Worm (Caenorhabditis elegans): ENCODE data around the gene ifa-4.

Gene ifa-4

DNA sequence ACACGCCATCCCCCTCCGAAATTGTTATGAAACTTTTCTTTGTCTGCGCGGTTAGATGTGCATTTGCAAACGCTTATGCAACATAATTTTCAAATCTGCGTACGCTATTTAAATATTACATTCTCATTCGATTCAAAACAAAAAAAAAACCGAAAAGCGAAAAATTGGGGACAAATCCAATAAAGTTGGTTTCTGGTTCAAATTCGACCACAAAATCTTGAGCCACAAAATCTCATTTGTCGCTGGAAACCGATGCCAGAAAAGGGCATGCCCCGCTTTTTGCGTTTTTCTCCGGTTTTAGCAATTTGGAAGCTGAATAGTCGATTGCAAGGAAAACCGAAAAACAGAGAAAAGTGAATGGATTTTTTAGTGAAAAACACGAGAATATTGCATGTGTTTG, 16.2 kb upstream of the ifa-4 start:
- TF ChIP-seq ztf-1 (GFP tag; conservative IDR thresholded peaks at IDR 0.05), result no peak
- no peak for TF ChIP-seq dmd-4 (tag; optimal IDR thresholded peaks at IDR 0.05)
- no peak for TF ChIP-seq gmeb-1 (tag; optimal IDR thresholded peaks at IDR 0.05)
- TF ChIP-seq sma-3 (GFP tag; optimal IDR thresholded peaks at IDR 0.05), result no peak

- TF ChIP-seq ceh-82 (tag; optimal IDR thresholded peaks at IDR 0.05) (no peak), nhr-6 (tag; optimal IDR thresholded peaks at IDR 0.05) (no peak), lin-39 (tag; optimal IDR thresholded peaks at IDR 0.05) (no peak), zag-1 (tag; optimal IDR thresholded peaks at IDR 0.05) (no peak), sma-3 (GFP tag; optimal IDR thresholded peaks at IDR 0.05) (no peak), mdl-1 (tag; optimal IDR thresholded peaks at IDR 0.05) (no peak), Y55F3AM.14 (GFP tag; optimal IDR thresholded peaks at IDR 0.05) (no peak), skn-1 (tag; optimal IDR thresholded peaks at IDR 0.05) (no peak), nhr-25 (tag; optimal IDR thresholded peaks at IDR 0.05) (no peak), alr-1 (tag; optimal IDR thresholded peaks at IDR 0.05) (no peak), nhr-237 (tag; optimal IDR thresholded peaks at IDR 0.05) (no peak), blmp-1 (tag; optimal IDR thresholded peaks at IDR 0.05; ENCODE audit: insufficient read depth) (no peak), unc-62 (GFP tag; optimal IDR thresholded peaks at IDR 0.05) (no peak), ama-1 (optimal IDR thresholded peaks at IDR 0.05) (no peak), R02D3.7 (tag; optimal IDR thresholded peaks at IDR 0.05) (no peak), sma-9 (GFP tag; optimal IDR thresholded peaks at IDR 0.05) (no peak), sma-9 (tag; optimal IDR thresholded peaks at IDR 0.05) (no peak), ceh-16 (tag; optimal IDR thresholded peaks at IDR 0.05) (no peak)
Measured at ce11 chrX:4929657-4930056, 13.9 kb upstream of the ifa-4 start, which contains the start of gene mct-4. Gene mct-4, minus strand, starts transcription at chrX:4929757.

ce11 chrX:4928118-4928517, 12.3 kb upstream of the ifa-4 start:
- TF ChIP-seq mab-5 (tag; optimal IDR thresholded peaks at IDR 0.05) (no peak), nhr-25 (tag; optimal IDR thresholded peaks at IDR 0.05) (no peak), Y55F3AM.14 (GFP tag; optimal IDR thresholded peaks at IDR 0.05) (no peak), sma-3 (GFP tag; optimal IDR thresholded peaks at IDR 0.05) (no peak), skn-1 (tag; optimal IDR thresholded peaks at IDR 0.05) (no peak), unc-39 (tag; optimal IDR thresholded peaks at IDR 0.05) (no peak), mdl-1 (tag; optimal IDR thresholded peaks at IDR 0.05) (no peak)

- TF ChIP-seq ceh-16 (tag; optimal IDR thresholded peaks at IDR 0.05), result no peak
- TF ChIP-seq skn-1 (tag; optimal IDR thresholded peaks at IDR 0.05), result no peak
- TF ChIP-seq nhr-10 (tag; optimal IDR thresholded peaks at IDR 0.05), result no peak
- no peak for TF ChIP-seq nhr-11 (tag; optimal IDR thresholded peaks at IDR 0.05)
Measured at ce11 chrX:4920942-4921540, 5.3 kb upstream of the ifa-4 start, which contains the start of gene K05B2.4. Gene K05B2.4, minus strand, starts transcription at chrX:4920992.

DNA sequence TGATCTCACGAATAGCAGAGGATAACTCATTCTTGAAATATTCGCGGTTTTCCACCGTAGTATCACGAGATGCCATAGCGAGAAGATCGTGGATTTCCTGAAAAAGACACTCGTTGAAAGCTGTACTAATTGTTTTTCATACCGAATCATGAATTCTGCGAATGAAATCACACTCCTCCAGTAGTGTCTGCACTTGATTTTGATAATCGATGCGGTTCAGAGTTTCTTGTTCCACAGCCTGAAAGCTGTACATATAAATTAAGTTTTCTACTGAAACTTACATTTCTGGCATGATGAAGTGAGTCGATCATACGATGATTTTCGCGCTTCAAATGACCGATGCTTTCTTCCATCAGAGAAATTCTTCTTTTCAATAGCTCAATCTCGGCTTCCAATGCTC, 1.3 kb downstream of the ifa-4 start:
- TF ChIP-seq unc-62 (GFP tag; optimal IDR thresholded peaks at IDR 0.05), result no peak

ce11 chrX:4911287-4911876, 4.4 kb downstream of the ifa-4 start:
- TF ChIP-seq ceh-82 (tag; optimal IDR thresholded peaks at IDR 0.05) (no peak), sma-9 (GFP tag; optimal IDR thresholded peaks at IDR 0.05) (peak; percentile 38), sma-9 (tag; optimal IDR thresholded peaks at IDR 0.05) (no peak), zag-1 (tag; optimal IDR thresholded peaks at IDR 0.05) (no peak), ceh-16 (tag; optimal IDR thresholded peaks at IDR 0.05) (no peak), sma-3 (GFP tag; optimal IDR thresholded peaks at IDR 0.05) (peak; percentile 33), mdl-1 (tag; optimal IDR thresholded peaks at IDR 0.05) (no peak), alr-1 (tag; optimal IDR thresholded peaks at IDR 0.05) (no peak), lin-13 (GFP tag; optimal IDR thresholded peaks at IDR 0.05) (no peak), nhr-25 (tag; optimal IDR thresholded peaks at IDR 0.05) (peak; percentile 26), lin-11 (tag; optimal IDR thresholded peaks at IDR 0.05) (no peak), snpc-4 (tag; optimal IDR thresholded peaks at IDR 0.05) (no peak), ZK546.5 (tag; optimal IDR thresholded peaks at IDR 0.05) (no peak)

DNA sequence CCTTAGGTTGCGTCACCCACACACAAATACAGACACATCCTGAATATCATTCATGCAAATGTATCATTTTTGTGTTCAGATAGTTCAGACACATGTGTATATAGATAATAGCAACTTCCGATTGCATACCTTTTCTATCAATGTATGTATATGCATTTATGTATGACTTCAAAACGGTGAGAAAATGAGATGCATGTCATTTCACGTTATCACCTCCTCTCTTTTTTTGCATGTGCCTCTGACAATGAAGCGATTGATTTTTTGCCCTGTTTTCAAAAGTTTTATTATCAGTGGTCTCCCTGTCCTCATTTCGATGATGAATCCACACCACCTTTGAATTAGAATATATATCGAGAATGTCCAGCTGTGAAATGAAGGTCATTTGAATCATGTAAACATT, 10.0 kb downstream of the ifa-4 start, which contains the start of gene K05B2.2:
TSS of gene K05B2.2 (plus strand) at position 278 of the 400 bp plus-strand sequence.
- TF ChIP-seq crh-2 (tag; optimal IDR thresholded peaks at IDR 0.05) (peak; percentile 25), mab-5 (tag; optimal IDR thresholded peaks at IDR 0.05) (no peak), fos-1 (tag; optimal IDR thresholded peaks at IDR 0.05) (peak; percentile 81)
